Fruit fly (Drosophila melanogaster) whole organism, embryonic: Measurements from ENCODE around the gene Rab7.

Source experiments
- Asciz ChIP-seq: fragments of 200-800 bp; sonication (Bioruptor generic); optimal IDR thresholded peaks from 2 replicates; lab custom pipeline; 2017; ENCODE audit warnings: missing biosample characterization, mild to moderate bottlenecking, missing genetic modification characterization, missing genetic modification reagents
- Bgb ChIP-seq: fragments of 200-800 bp; sonication (Bioruptor generic); IDR thresholded peaks from 2 replicates; pipeline ENCODE4 v1.3.6; 2022; ENCODE audit warnings: missing biosample characterization, missing genetic modification characterization; ENCODE audit not compliant: partially characterized antibody
- CG10654 ChIP-seq: fragments of 200-800 bp; sonication (Bioruptor generic); optimal IDR thresholded peaks from 2 replicates; lab custom pipeline; 2016; ENCODE audit warnings: missing biosample characterization, missing genetic modification characterization
- CG10979 ChIP-seq: fragments of 200-800 bp; sonication (Bioruptor generic); optimal IDR thresholded peaks from 2 replicates; lab custom pipeline; 2018; ENCODE audit warnings: missing biosample characterization, mild to moderate bottlenecking, missing genetic modification characterization, moderate library complexity
- CG13775 ChIP-seq: fragments of 200-800 bp; sonication (Bioruptor generic); optimal IDR thresholded peaks from 3 replicates; lab custom pipeline; 2017; ENCODE audit warnings: missing biosample characterization, mild to moderate bottlenecking, missing genetic modification characterization
- CG15514 ChIP-seq: fragments of 200-800 bp; sonication (Bioruptor generic); optimal IDR thresholded peaks from 3 replicates; lab custom pipeline; 2017; ENCODE audit warnings: missing biosample characterization, missing genetic modification characterization, mild to moderate bottlenecking, moderate library complexity, missing genetic modification reagents
- CG17612 ChIP-seq: fragments of 200-800 bp; sonication (Bioruptor generic); IDR thresholded peaks from 2 replicates; pipeline ENCODE4 v1.3.6; 2022; ENCODE audit warnings: missing biosample characterization, missing genetic modification characterization
- CG18011 ChIP-seq: fragments of 200-800 bp; sonication (Bioruptor generic); optimal IDR thresholded peaks from 2 replicates; lab custom pipeline; 2017; ENCODE audit warnings: missing biosample characterization, missing genetic modification characterization, mild to moderate bottlenecking, moderate library complexity, missing genotype
- CG2678 ChIP-seq: fragments of 200-800 bp; sonication (Bioruptor generic); optimal IDR thresholded peaks from 3 replicates; lab custom pipeline; 2019; ENCODE audit warnings: missing biosample characterization, mild to moderate bottlenecking, missing genetic modification characterization, moderate library complexity
- CG34376 ChIP-seq: fragments of 200-800 bp; sonication (Bioruptor generic); optimal IDR thresholded peaks from 2 replicates; lab custom pipeline; 2018; ENCODE audit warnings: missing biosample characterization, mild to moderate bottlenecking, missing genetic modification characterization
- CG3726 ChIP-seq: fragments of 200-800 bp; sonication (Bioruptor generic); IDR thresholded peaks from 3 replicates; pipeline ENCODE4, ENCODE4 v1.3.6; 2022; ENCODE audit warnings: missing biosample characterization, missing genetic modification characterization
- CG5953 ChIP-seq: fragments of 200-800 bp; sonication (Bioruptor generic); IDR thresholded peaks from 2 replicates; pipeline ENCODE4 v1.3.6; 2022; ENCODE audit warnings: missing biosample characterization, missing genetic modification characterization
- CG6654 ChIP-seq: fragments of 200-800 bp; sonication (Bioruptor generic); optimal IDR thresholded peaks from 2 replicates; lab custom pipeline; 2017; ENCODE audit warnings: missing biosample characterization, mild to moderate bottlenecking, missing genetic modification characterization
- CG7745 ChIP-seq: fragments of 200-800 bp; sonication (Bioruptor generic); optimal IDR thresholded peaks from 2 replicates; lab custom pipeline; 2018; ENCODE audit warnings: missing biosample characterization, mild to moderate bottlenecking, missing genetic modification characterization, moderate library complexity
- CG8290 ChIP-seq, 3 experiments: fragments of 200-800 bp; sonication (Bioruptor generic); optimal IDR thresholded peaks; 2 replicates each; lab custom pipeline; 2016 to 2019; ENCODE audit warnings: missing biosample characterization in 3 of 3, missing genetic modification characterization in 3 of 3, mild to moderate bottlenecking in 2 of 3, moderate library complexity in 1 of 3
- Chrac-16 ChIP-seq: fragments of 200-800 bp; sonication (Bioruptor generic); optimal IDR thresholded peaks from 3 replicates; lab custom pipeline; 2016; ENCODE audit warnings: missing biosample characterization, missing genetic modification characterization
- D19B ChIP-seq: fragments of 200-800 bp; sonication (Bioruptor generic); optimal IDR thresholded peaks from 2 replicates; lab custom pipeline; 2017; ENCODE audit warnings: missing biosample characterization, mild to moderate bottlenecking, missing genetic modification characterization
- Dip3 ChIP-seq: fragments of 200-800 bp; sonication (Bioruptor generic); optimal IDR thresholded peaks from 3 replicates; lab custom pipeline; 2016; ENCODE audit warnings: missing biosample characterization, missing genetic modification characterization
- Dref ChIP-seq: fragments of 200-800 bp; sonication (Bioruptor generic); IDR thresholded peaks from 2 replicates; pipeline ENCODE4 v1.3.6; 2022; ENCODE audit warnings: missing biosample characterization, missing genetic modification characterization
- HLHmδ ChIP-seq: fragments of 200-800 bp; sonication (Bioruptor generic); optimal IDR thresholded peaks from 2 replicates; lab custom pipeline; 2018; ENCODE audit warnings: missing biosample characterization, mild to moderate bottlenecking, missing genetic modification characterization, moderate library complexity
- Hmx ChIP-seq: fragments of 200-800 bp; sonication (Bioruptor generic); optimal IDR thresholded peaks from 2 replicates; lab custom pipeline; 2016; ENCODE audit warnings: missing biosample characterization, missing genetic modification characterization
- Hr78 ChIP-seq, 2 experiments: fragments of 200-800 bp in 1 of 2; fragments of >200 bp in 1 of 2; sonication (Bioruptor generic) in 1 of 2; optimal IDR thresholded peaks; 2 replicates each; lab custom pipeline; 2017 to 2019; ENCODE audit warnings: missing biosample characterization in 2 of 2, missing genetic modification characterization in 2 of 2, mild to moderate bottlenecking in 1 of 2, moderate library complexity in 1 of 2
- Med ChIP-seq: fragments of 200-800 bp; sonication (Bioruptor generic); peaks from one replicate; lab custom pipeline; 2016; ENCODE audit warnings: missing biosample characterization, missing genetic modification characterization, mild to moderate bottlenecking, inconsistent platforms, moderate library complexity
- Myb ChIP-seq: fragments of 200-800 bp; sonication (Bioruptor generic); optimal IDR thresholded peaks from 2 replicates; lab custom pipeline; 2016; ENCODE audit warnings: missing biosample characterization, missing genetic modification characterization
- Scr ChIP-seq: fragments of 200-800 bp; sonication (Bioruptor generic); IDR thresholded peaks from 2 replicates; pipeline ENCODE4 v1.3.6; 2022; ENCODE audit warnings: missing biosample characterization, missing genetic modification characterization; ENCODE audit not compliant: partially characterized antibody
- Six4 ChIP-seq: fragments of 200-800 bp; sonication (Bioruptor generic); optimal IDR thresholded peaks from 2 replicates; lab custom pipeline; 2016; ENCODE audit warnings: missing biosample characterization, missing genetic modification characterization
- YL-1 ChIP-seq: fragments of 200-800 bp; sonication (Bioruptor generic); optimal IDR thresholded peaks from 3 replicates; lab custom pipeline; 2017; ENCODE audit warnings: missing biosample characterization, mild to moderate bottlenecking, missing genetic modification characterization
- cwo ChIP-seq: fragments of 200-800 bp; sonication (Bioruptor generic); optimal IDR thresholded peaks from 3 replicates; lab custom pipeline; 2017; ENCODE audit warnings: missing biosample characterization, missing genetic modification characterization, mild to moderate bottlenecking, moderate library complexity, missing genetic modification reagents
- dm ChIP-seq: fragments of 200-800 bp; sonication (Bioruptor generic); optimal IDR thresholded peaks from 3 replicates; lab custom pipeline; 2016; ENCODE audit warnings: missing biosample characterization, missing genetic modification characterization
- gce ChIP-seq: fragments of 200-800 bp; sonication (Bioruptor generic); IDR thresholded peaks from 3 replicates; pipeline ENCODE4 v1.3.6; 2022; ENCODE audit warnings: missing biosample characterization, missing genetic modification characterization
- gcm2 ChIP-seq: fragments of 200-800 bp; sonication (Bioruptor generic); optimal IDR thresholded peaks from 2 replicates; lab custom pipeline; 2016; ENCODE audit warnings: missing biosample characterization, missing genetic modification characterization
- gfzf ChIP-seq: fragments of 200-800 bp; sonication (Bioruptor generic); optimal IDR thresholded peaks from 2 replicates; lab custom pipeline; 2016; ENCODE audit warnings: missing biosample characterization, mild to moderate bottlenecking, missing genetic modification characterization, moderate library complexity
- hkb ChIP-seq, 2 experiments: fragments of 200-800 bp in 1 of 2; fragments of >200 bp in 1 of 2; sonication (Bioruptor generic) in 1 of 2; IDR thresholded peaks in 1 of 2; optimal IDR thresholded peaks in 1 of 2; 2 replicates each; pipeline versions ENCODE4 v1.3.6 to Lab custom; 2017 to 2022; ENCODE audit warnings: missing biosample characterization in 1 of 2, missing genetic modification characterization in 1 of 2
- ind ChIP-seq: fragments of 200-800 bp; sonication (Bioruptor generic); optimal IDR thresholded peaks from 3 replicates; lab custom pipeline; 2016; ENCODE audit warnings: missing biosample characterization, missing genetic modification characterization
- lab ChIP-seq: fragments of 200-800 bp; sonication (Bioruptor generic); optimal IDR thresholded peaks from 3 replicates; lab custom pipeline; 2017; ENCODE audit warnings: missing biosample characterization, missing genetic modification characterization, mild to moderate bottlenecking, moderate library complexity, missing genetic modification reagents
- oc ChIP-seq: fragments of 200-800 bp; sonication (Bioruptor generic); optimal IDR thresholded peaks from 2 replicates; lab custom pipeline; 2018; ENCODE audit warnings: missing biosample characterization, mild to moderate bottlenecking, missing genetic modification characterization, moderate library complexity
- onecut ChIP-seq: fragments of 200-800 bp; sonication (Bioruptor generic); IDR thresholded peaks from 2 replicates; pipeline ENCODE4 v1.3.6; 2022; ENCODE audit warnings: missing biosample characterization, missing genetic modification characterization
- otp ChIP-seq: fragments of 200-800 bp; sonication (Bioruptor generic); IDR thresholded peaks from 3 replicates; pipeline ENCODE4, ENCODE4 v1.3.6; 2022; ENCODE audit warnings: missing biosample characterization, missing genetic modification characterization
- pb ChIP-seq: fragments of 200-800 bp; sonication (Bioruptor generic); optimal IDR thresholded peaks from 3 replicates; lab custom pipeline; 2016; ENCODE audit warnings: missing biosample characterization, missing genetic modification characterization
- phol ChIP-seq: fragments of 200-800 bp; sonication (Bioruptor generic); optimal IDR thresholded peaks from 3 replicates; lab custom pipeline; 2018; ENCODE audit warnings: missing biosample characterization, mild to moderate bottlenecking, missing genetic modification characterization, moderate library complexity
- salm ChIP-seq: fragments of 200-800 bp; sonication (Bioruptor generic); optimal IDR thresholded peaks from 2 replicates; lab custom pipeline; 2018; ENCODE audit warnings: missing biosample characterization, mild to moderate bottlenecking, missing genetic modification characterization
- schlank ChIP-seq: fragments of 200-800 bp; sonication (Bioruptor generic); optimal IDR thresholded peaks from 2 replicates; lab custom pipeline; 2018; ENCODE audit warnings: missing biosample characterization, mild to moderate bottlenecking, missing genetic modification characterization
- sd ChIP-seq: fragments of 200-800 bp; sonication (Bioruptor generic); optimal IDR thresholded peaks from 3 replicates; lab custom pipeline; 2018; ENCODE audit warnings: missing biosample characterization, mild to moderate bottlenecking, missing genetic modification characterization, moderate library complexity
- sisA ChIP-seq: fragments of 200-800 bp; sonication (Bioruptor generic); IDR thresholded peaks from 2 replicates; pipeline ENCODE4 v1.3.6; 2022; ENCODE audit warnings: missing biosample characterization, missing genetic modification characterization
- slbo ChIP-seq: fragments of 200-800 bp; sonication (Bioruptor generic); IDR thresholded peaks from 2 replicates; pipeline ENCODE4 v1.3.6; 2022; ENCODE audit warnings: missing biosample characterization, missing genetic modification characterization
- vnd ChIP-seq: fragments of 200-800 bp; sonication (Bioruptor generic); IDR thresholded peaks from 3 replicates; pipeline ENCODE4 v1.3.6; 2022; ENCODE audit warnings: missing biosample characterization, missing genetic modification characterization; ENCODE audit not compliant: partially characterized antibody
- yki ChIP-seq: fragments of >200 bp; optimal IDR thresholded peaks from 3 replicates; lab custom pipeline; 2018
- zen ChIP-seq: fragments of 200-800 bp; sonication (Bioruptor generic); optimal IDR thresholded peaks from 3 replicates; lab custom pipeline; 2018; ENCODE audit warnings: missing biosample characterization, mild to moderate bottlenecking, missing genetic modification characterization, moderate library complexity

Gene Rab7

dm6 chr3R:23960865-23961264 is 31.9 kb upstream of the Rab7 start (continued):
- TF ChIP-seq gce (GFP tag; lab: Robert Waterston, UW) = 0 out of 3 replicates have a peak, but pooled peaks have one; percentile 8
- TF ChIP-seq oc = no peak
- no peak for TF ChIP-seq CG3726 (GFP tag; lab: Robert Waterston, UW)
- TF ChIP-seq gcm2 (GFP tag; lab: Kevin White, UChicago) = no peak
- 0 out of 2 replicates have a peak, but pooled peaks have one; percentile 17 for TF ChIP-seq Scr (GFP tag; lab: Robert Waterston, UW)
- TF ChIP-seq dm = no peak
- no peak for TF ChIP-seq ind
- no peak for TF ChIP-seq Dref (GFP tag; lab: Robert Waterston, UW)
- TF ChIP-seq Hmx (GFP tag; lab: Kevin White, UChicago) = no peak
- no peak for TF ChIP-seq slbo
- TF ChIP-seq CG8290 (GFP tag; optimal IDR thresholded peaks at IDR 0.05; lab: Kevin White, UChicago) = peak; percentile 36
- TF ChIP-seq CG8290 (tag; optimal IDR thresholded peaks at IDR 0.05; lab: Kevin White, UChicago) = no peak
- TF ChIP-seq HLHmδ (GFP tag; lab: Kevin White, UChicago) = no peak
- no peak for TF ChIP-seq CG13775
- TF ChIP-seq CG5953 (GFP tag; lab: Robert Waterston, UW) = no peak
- no peak for TF ChIP-seq Six4 (GFP tag; lab: Kevin White, UChicago)
- no peak for TF ChIP-seq salm (tag; lab: Kevin White, UChicago)

dm6 chr3R:23962781-23963222 is 30.0 kb upstream of the Rab7 start, which contains the start of gene CG31140:
Gene CG31140 (plus strand): TSS chr3R:23963180.
- TF ChIP-seq onecut (GFP tag; lab: Robert Waterston, UW) (peak; percentile 27; the same call in 1 of the 2 replicates), schlank (tag; lab: Kevin White, UChicago) (no peak), Hr78 (GFP tag; optimal IDR thresholded peaks at IDR 0.05; lab: Kevin White, UChicago) (no peak), sisA (GFP tag; lab: Robert Waterston, UW) (no peak), D19B (GFP tag; lab: Kevin White, UChicago) (no peak), pb (GFP tag; lab: Kevin White, UChicago) (peak; percentile 43), zen (tag; lab: Kevin White, UChicago) (no peak), hkb (optimal IDR thresholded peaks at IDR 0.05; lab: Kevin White, UChicago) (no peak), hkb (GFP tag; IDR thresholded peaks at IDR 0.05; lab: Robert Waterston, UW) (0 out of 2 replicates have a peak, but pooled peaks have one; percentile 26), phol (tag; lab: Kevin White, UChicago) (no peak), CG18011 (GFP tag; lab: Kevin White, UChicago) (no peak), Scr (GFP tag; lab: Robert Waterston, UW) (0 out of 2 replicates have a peak, but pooled peaks have one; percentile 14), CG2678 (tag; lab: Kevin White, UChicago) (no peak), Asciz (GFP tag; lab: Kevin White, UChicago) (no peak), HLHmδ (GFP tag; lab: Kevin White, UChicago) (peak; percentile 55), Dip3 (no peak), sd (peak; percentile 91), CG6654 (GFP tag; lab: Kevin White, UChicago) (no peak), CG10979 (tag; lab: Kevin White, UChicago) (peak; percentile 7), YL-1 (GFP tag; lab: Kevin White, UChicago) (peak; percentile 23), otp (0 out of 3 replicates have a peak, but pooled peaks have one; percentile 21), CG7745 (tag; lab: Kevin White, UChicago) (no peak), Bgb (GFP tag; lab: Robert Waterston, UW) (peak; percentile 30; the same call in 1 of the 2 replicates), vnd (GFP tag; lab: Robert Waterston, UW) (no peak), Med (peak; percentile 79), gfzf (GFP tag; lab: Kevin White, UChicago) (peak; percentile 55), cwo (GFP tag; lab: Kevin White, UChicago) (no peak), yki (lab: Kevin White, UChicago) (peak; percentile 36), CG34376 (GFP tag; lab: Kevin White, UChicago) (peak; percentile 58), CG10654 (GFP tag; lab: Kevin White, UChicago) (no peak), lab (peak; percentile 26), CG17612 (GFP tag; lab: Robert Waterston, UW) (no peak), Chrac-16 (no peak), Myb (no peak), CG15514 (GFP tag; lab: Kevin White, UChicago) (no peak)
